4 worm cellular contexts compared by ENCODE assay signal in the genomic region with DNA sequence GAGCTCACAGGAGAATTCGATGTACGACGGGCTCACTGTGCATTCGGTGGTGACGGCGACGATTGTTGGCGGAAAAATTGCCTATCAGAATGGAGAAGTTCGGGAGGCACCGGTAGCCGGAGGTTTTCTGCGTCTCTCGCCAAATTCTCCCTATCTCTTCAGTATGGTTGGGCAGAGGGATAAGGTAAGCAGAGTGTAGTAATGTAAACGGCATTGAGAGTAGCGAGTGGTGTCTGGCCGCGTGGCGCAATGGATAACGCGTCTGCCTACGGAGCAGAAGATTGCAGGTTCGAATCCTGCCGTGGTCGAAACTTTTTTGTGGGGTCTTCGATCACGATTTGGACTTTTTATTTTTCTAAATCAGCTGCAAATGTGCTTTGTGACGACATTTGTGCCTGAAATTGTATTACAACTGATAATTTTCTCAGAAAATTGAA.
TF ChIP-seq lines count a peak whose summit lies in the region.

No protein-coding gene starts in this region.

TF ChIP-seq in whole organism, L2 larva, 48 proteins besides CTCF, POLR2A, EP300 and RAD21 (continued from another document):
- peak; percentile 17 for TF ChIP-seq nhr-21 (tag; optimal IDR thresholded peaks at IDR 0.05; lab: Kevin White, UChicago)
- no peak for TF ChIP-seq ztf-11 (tag; optimal IDR thresholded peaks at IDR 0.05; lab: Kevin White, UChicago)
- TF ChIP-seq unc-55 (GFP tag; optimal IDR thresholded peaks at IDR 0.05; lab: Kevin White, UChicago): peak; percentile 36
- peak; percentile 37 for TF ChIP-seq sma-3 (GFP tag; optimal IDR thresholded peaks at IDR 0.05; lab: Kevin White, UChicago)
- TF ChIP-seq snpc-4 (tag; optimal IDR thresholded peaks at IDR 0.05; lab: Kevin White, UChicago): no peak
- no peak for TF ChIP-seq fos-1 (tag; optimal IDR thresholded peaks at IDR 0.05; lab: Kevin White, UChicago)
- TF ChIP-seq unc-62 (GFP tag; optimal IDR thresholded peaks at IDR 0.05; lab: Kevin White, UChicago): no peak
- peak; percentile 27 for TF ChIP-seq lin-13 (GFP tag; optimal IDR thresholded peaks at IDR 0.05; lab: Kevin White, UChicago)
- TF ChIP-seq ama-1 (optimal IDR thresholded peaks at IDR 0.05; lab: Kevin White, UChicago): no peak
- peak; percentile 39 for TF ChIP-seq F13H6.1 (tag; optimal IDR thresholded peaks at IDR 0.05; lab: Kevin White, UChicago)
- no peak for TF ChIP-seq nhr-6 (tag; optimal IDR thresholded peaks at IDR 0.05; lab: Kevin White, UChicago)
- TF ChIP-seq lsy-2 (tag; optimal IDR thresholded peaks at IDR 0.05; lab: Kevin White, UChicago): peak in 1 of 2 experiments; percentile 51
- no peak for TF ChIP-seq lin-39 (tag; optimal IDR thresholded peaks at IDR 0.05; lab: Kevin White, UChicago)
- TF ChIP-seq gmeb-1 (tag; optimal IDR thresholded peaks at IDR 0.05; lab: Kevin White, UChicago): peak; percentile 33
- TF ChIP-seq elt-1 (tag; optimal IDR thresholded peaks at IDR 0.05; lab: Kevin White, UChicago): no peak
- TF ChIP-seq mdl-1 (tag; optimal IDR thresholded peaks at IDR 0.05; lab: Kevin White, UChicago): no peak
- no peak for TF ChIP-seq R02D3.7 (tag; optimal IDR thresholded peaks at IDR 0.05; lab: Kevin White, UChicago)
- TF ChIP-seq Y55F3AM.14 (GFP tag; optimal IDR thresholded peaks at IDR 0.05; lab: Kevin White, UChicago): peak; percentile 55
- TF ChIP-seq lin-11 (tag; optimal IDR thresholded peaks at IDR 0.05; lab: Kevin White, UChicago): peak; percentile 44
- no peak for TF ChIP-seq elt-3 (tag; optimal IDR thresholded peaks at IDR 0.05; lab: Kevin White, UChicago)
- TF ChIP-seq nhr-25 (tag; optimal IDR thresholded peaks at IDR 0.05; lab: Kevin White, UChicago): no peak
- no peak for TF ChIP-seq ztf-4 (tag; optimal IDR thresholded peaks at IDR 0.05; lab: Kevin White, UChicago)
- TF ChIP-seq nhr-23 (tag; optimal IDR thresholded peaks at IDR 0.05; lab: Kevin White, UChicago): no peak
- TF ChIP-seq dmd-4 (tag; optimal IDR thresholded peaks at IDR 0.05; lab: Kevin White, UChicago): no peak
- peak; percentile 43 for TF ChIP-seq sma-9 (GFP tag; optimal IDR thresholded peaks at IDR 0.05; lab: Kevin White, UChicago)
- no peak for TF ChIP-seq sma-9 (tag; optimal IDR thresholded peaks at IDR 0.05; lab: Kevin White, UChicago)

TF ChIP-seq in whole organism, L4 larva, 104 proteins besides CTCF, POLR2A, EP300 and RAD21 (continued from another document and continues in another):
- peak; percentile 84 for TF ChIP-seq aha-1 (tag; lab: Kevin White, UChicago)
- peak; percentile 74 for TF ChIP-seq mes-2 (tag; optimal IDR thresholded peaks at IDR 0.05; lab: Kevin White, UChicago; ENCODE audit: poor library complexity, severe bottlenecking)
- TF ChIP-seq dve-1 (tag; optimal IDR thresholded peaks at IDR 0.05; lab: Kevin White, UChicago; ENCODE audit: insufficient read depth): peak; percentile 17
- TF ChIP-seq lin-13 (GFP tag; optimal IDR thresholded peaks at IDR 0.05; lab: Kevin White, UChicago): peak; percentile 29
- TF ChIP-seq dpl-1 (GFP tag; optimal IDR thresholded peaks at IDR 0.05; lab: Kevin White, UChicago): peak; percentile 3
- TF ChIP-seq mep-1 (tag; optimal IDR thresholded peaks at IDR 0.05; lab: Kevin White, UChicago): peak; percentile 69
- TF ChIP-seq nhr-77 (tag; optimal IDR thresholded peaks at IDR 0.05; lab: Kevin White, UChicago): no peak
- TF ChIP-seq pha-4 (GFP tag; IDR thresholded peaks at IDR 0.05; lab: Robert Waterston, UW): peak; percentile 70; the same call in 1 of the 2 replicates
- no peak for TF ChIP-seq pha-4 (tag; optimal IDR thresholded peaks at IDR 0.05; lab: Kevin White, UChicago)
- peak; percentile 80 for TF ChIP-seq T26A8.4 (GFP tag; IDR thresholded peaks at IDR 0.05; lab: Robert Waterston, UW)
- TF ChIP-seq F37D6.2 (tag; optimal IDR thresholded peaks at IDR 0.05; lab: Kevin White, UChicago): peak; percentile 45
- peak; percentile 7 for TF ChIP-seq lir-3 (tag; optimal IDR thresholded peaks at IDR 0.05; lab: Kevin White, UChicago)
- peak in 1 of 2 experiments; percentile 72 for TF ChIP-seq daf-16 (GFP tag; optimal IDR thresholded peaks at IDR 0.05; lab: Kevin White, UChicago)
- TF ChIP-seq daf-16 (tag; optimal IDR thresholded peaks at IDR 0.05; lab: Kevin White, UChicago): peak; percentile 42
- peak; percentile 79 for TF ChIP-seq snpc-1.2 (GFP tag; IDR thresholded peaks at IDR 0.05; lab: Robert Waterston, UW)
- TF ChIP-seq nhr-111 (GFP tag; optimal IDR thresholded peaks at IDR 0.05; lab: Kevin White, UChicago): peak; percentile 75
- no peak for TF ChIP-seq ceh-32 (tag; optimal IDR thresholded peaks at IDR 0.05; lab: Kevin White, UChicago; ENCODE audit: poor library complexity)
- peak; percentile 73; the same call in 1 of the 2 replicates for TF ChIP-seq tra-1 (GFP tag; IDR thresholded peaks at IDR 0.05; lab: Robert Waterston, UW)
- TF ChIP-seq lsy-2 (tag; optimal IDR thresholded peaks at IDR 0.05; lab: Kevin White, UChicago): peak in 1 of 2 experiments; percentile 49
- TF ChIP-seq zip-2 (tag; optimal IDR thresholded peaks at IDR 0.05; lab: Kevin White, UChicago): peak; percentile 32
- no peak for TF ChIP-seq nhr-41 (GFP tag; IDR thresholded peaks at IDR 0.05; lab: Robert Waterston, UW)
- TF ChIP-seq ama-1 (optimal IDR thresholded peaks at IDR 0.05; lab: Kevin White, UChicago): no peak
- TF ChIP-seq ztf-11 (tag; optimal IDR thresholded peaks at IDR 0.05; lab: Kevin White, UChicago): no peak
- TF ChIP-seq egl-27 (tag; optimal IDR thresholded peaks at IDR 0.05; lab: Kevin White, UChicago): no peak
- peak; percentile 67 for TF ChIP-seq set-16 (GFP tag; IDR thresholded peaks at IDR 0.05; lab: Robert Waterston, UW)
- TF ChIP-seq egl-43 (GFP tag; IDR thresholded peaks at IDR 0.05; lab: Robert Waterston, UW): peak; percentile 86
- TF ChIP-seq pqm-1 (tag; optimal IDR thresholded peaks at IDR 0.05; lab: Kevin White, UChicago): no peak
- TF ChIP-seq ces-1 (GFP tag; optimal IDR thresholded peaks at IDR 0.05; lab: Kevin White, UChicago): no peak
- peak; percentile 50 for TF ChIP-seq rbr-2 (tag; optimal IDR thresholded peaks at IDR 0.05; lab: Kevin White, UChicago)
- TF ChIP-seq madf-5 (GFP tag; IDR thresholded peaks at IDR 0.05; lab: Robert Waterston, UW): peak; percentile 62 to 76; a peak in 2 of 4 replicates
- peak; percentile 39 for TF ChIP-seq hlh-30 (tag; optimal IDR thresholded peaks at IDR 0.05; lab: Kevin White, UChicago; ENCODE audit: insufficient read depth)
- peak; percentile 73 for TF ChIP-seq sdz-12 (GFP tag; optimal IDR thresholded peaks at IDR 0.05; lab: Kevin White, UChicago)
- peak; percentile 7 for TF ChIP-seq nhr-28 (tag; optimal IDR thresholded peaks at IDR 0.05; lab: Kevin White, UChicago)
- 0 out of 2 replicates have a peak, but pooled peaks have one; percentile 44 for TF ChIP-seq Y75B8A.6 (GFP tag; IDR thresholded peaks at IDR 0.05; lab: Robert Waterston, UW)

TF ChIP-seq in whole organism, late embryonic, 69 proteins besides CTCF, POLR2A, EP300 and RAD21 (continued from another document and continues in another):
- TF ChIP-seq ceh-19 (GFP tag; optimal IDR thresholded peaks at IDR 0.05; lab: Kevin White, UChicago) (peak; percentile 80), fax-1 (tag; optimal IDR thresholded peaks at IDR 0.05; lab: Kevin White, UChicago) (peak; percentile 60), ceh-30 (tag; optimal IDR thresholded peaks at IDR 0.05; lab: Kevin White, UChicago) (peak; percentile 19), pat-9 (tag; optimal IDR thresholded peaks at IDR 0.05; lab: Kevin White, UChicago) (peak; percentile 76), che-1 (tag; optimal IDR thresholded peaks at IDR 0.05; lab: Kevin White, UChicago) (peak; percentile 72), ets-4 (tag; optimal IDR thresholded peaks at IDR 0.05; lab: Kevin White, UChicago) (no peak), F13H6.1 (tag; optimal IDR thresholded peaks at IDR 0.05; lab: Kevin White, UChicago) (peak; percentile 50), ref-2 (tag; optimal IDR thresholded peaks at IDR 0.05; lab: Kevin White, UChicago) (peak; percentile 58), unc-55 (GFP tag; optimal IDR thresholded peaks at IDR 0.05; lab: Kevin White, UChicago) (no peak), hlh-15 (tag; optimal IDR thresholded peaks at IDR 0.05; lab: Kevin White, UChicago) (peak; percentile 23), hlh-13 (GFP tag; optimal IDR thresholded peaks at IDR 0.05; lab: Kevin White, UChicago) (peak; percentile 72), fkh-10 (GFP tag; optimal IDR thresholded peaks at IDR 0.05; lab: Kevin White, UChicago) (peak; percentile 6), dve-1 (tag; optimal IDR thresholded peaks at IDR 0.05; lab: Kevin White, UChicago) (peak; percentile 49), pros-1 (tag; optimal IDR thresholded peaks at IDR 0.05; lab: Kevin White, UChicago) (no peak), tbx-7 (tag; optimal IDR thresholded peaks at IDR 0.05; lab: Kevin White, UChicago) (peak; percentile 30), hlh-8 (tag; optimal IDR thresholded peaks at IDR 0.05; lab: Kevin White, UChicago) (peak; percentile 19), K09A11.1 (tag; optimal IDR thresholded peaks at IDR 0.05; lab: Kevin White, UChicago; ENCODE audit: insufficient read depth) (peak; percentile 22), ahr-1 (tag; optimal IDR thresholded peaks at IDR 0.05; lab: Kevin White, UChicago) (no peak), unc-3 (GFP tag; conservative IDR thresholded peaks at IDR 0.05; lab: Robert Waterston, UW) (peak; percentile 50; the same call in 1 of the 2 replicates), unc-3 (tag; optimal IDR thresholded peaks at IDR 0.05; lab: Kevin White, UChicago) (peak; percentile 34), madf-2 (tag; optimal IDR thresholded peaks at IDR 0.05; lab: Kevin White, UChicago) (peak; percentile 60), sox-2 (GFP tag; IDR thresholded peaks at IDR 0.05; lab: Robert Waterston, UW) (peak; percentile 14; the same call in 1 of the 2 replicates), ceh-34 (tag; optimal IDR thresholded peaks at IDR 0.05; lab: Kevin White, UChicago) (peak; percentile 66), pqm-1 (tag; optimal IDR thresholded peaks at IDR 0.05; lab: Kevin White, UChicago) (peak; percentile 34), syd-9 (tag; optimal IDR thresholded peaks at IDR 0.05; lab: Kevin White, UChicago) (peak; percentile 81), pha-4 (tag; optimal IDR thresholded peaks at IDR 0.05; lab: Kevin White, UChicago) (no peak), T23F11.4 (GFP tag; optimal IDR thresholded peaks at IDR 0.05; lab: Kevin White, UChicago) (peak; percentile 62), ceh-48 (tag; optimal IDR thresholded peaks at IDR 0.05; lab: Kevin White, UChicago) (peak; percentile 34), K02D7.2 (tag; optimal IDR thresholded peaks at IDR 0.05; lab: Kevin White, UChicago) (peak; percentile 58), ttx-3 (tag; optimal IDR thresholded peaks at IDR 0.05; lab: Kevin White, UChicago) (peak; percentile 76), pag-3 (tag; optimal IDR thresholded peaks at IDR 0.05; lab: Kevin White, UChicago; ENCODE audit: borderline replicate concordance) (no peak), nfya-1 (tag; optimal IDR thresholded peaks at IDR 0.05; lab: Kevin White, UChicago) (peak; percentile 43), unc-86 (tag; optimal IDR thresholded peaks at IDR 0.05; lab: Kevin White, UChicago) (peak; percentile 64), ceh-9 (tag; optimal IDR thresholded peaks at IDR 0.05; lab: Kevin White, UChicago) (no peak), ceh-24 (tag; optimal IDR thresholded peaks at IDR 0.05; lab: Kevin White, UChicago) (peak; percentile 6), Y22D7AL.16 (tag; optimal IDR thresholded peaks at IDR 0.05; lab: Kevin White, UChicago) (peak; percentile 64)

TF ChIP-seq in whole organism, mixed stage, embryonic, 35 proteins besides CTCF, POLR2A, EP300 and RAD21 (continued from another document):
- peak; percentile 54 for TF ChIP-seq flh-1 (GFP tag; optimal IDR thresholded peaks at IDR 0.05; lab: Kevin White, UChicago)
- TF ChIP-seq M03D4.4 (tag; optimal IDR thresholded peaks at IDR 0.05; lab: Kevin White, UChicago): peak; percentile 89
- TF ChIP-seq ham-2 (GFP tag; optimal IDR thresholded peaks at IDR 0.05; lab: Kevin White, UChicago): peak; percentile 67
- no peak for TF ChIP-seq hlh-1 (tag; optimal IDR thresholded peaks at IDR 0.05; lab: Kevin White, UChicago)
- no peak for TF ChIP-seq zip-8 (tag; optimal IDR thresholded peaks at IDR 0.05; lab: Kevin White, UChicago)
- peak; percentile 53 for TF ChIP-seq lin-32 (GFP tag; optimal IDR thresholded peaks at IDR 0.05; lab: Kevin White, UChicago)
- no peak for TF ChIP-seq elt-3 (tag; optimal IDR thresholded peaks at IDR 0.05; lab: Kevin White, UChicago)
